Worm (Caenorhabditis elegans) whole organism, L3 larva: ENCODE results near the gene C02C6.14.

Experiments
- ama-1 ChIP-seq: fragments of 150-350 bp; optimal IDR thresholded peaks from 2 replicates; lab custom pipeline; 2018
- ceh-82 ChIP-seq: fragments of 150-350 bp; optimal IDR thresholded peaks from 2 replicates; lab custom pipeline; 2014; ENCODE audit warnings: missing biosample characterization, missing genetic modification characterization
- nhr-23 ChIP-seq: fragments of 150-350 bp; optimal IDR thresholded peaks from 2 replicates; lab custom pipeline; 2014; ENCODE audit warnings: missing biosample characterization, missing genetic modification reagents, missing genetic modification characterization
- pha-4 ChIP-seq: fragments of 150-350 bp; optimal IDR thresholded peaks from 2 replicates; lab custom pipeline; 2014; ENCODE audit warnings: missing biosample characterization, missing genetic modification reagents, missing genetic modification characterization
- unc-39 ChIP-seq: sonication (generic microtip); optimal IDR thresholded peaks from 4 replicates; lab custom pipeline; 2017; ENCODE audit warnings: missing biosample characterization, missing genetic modification characterization

DNA sequence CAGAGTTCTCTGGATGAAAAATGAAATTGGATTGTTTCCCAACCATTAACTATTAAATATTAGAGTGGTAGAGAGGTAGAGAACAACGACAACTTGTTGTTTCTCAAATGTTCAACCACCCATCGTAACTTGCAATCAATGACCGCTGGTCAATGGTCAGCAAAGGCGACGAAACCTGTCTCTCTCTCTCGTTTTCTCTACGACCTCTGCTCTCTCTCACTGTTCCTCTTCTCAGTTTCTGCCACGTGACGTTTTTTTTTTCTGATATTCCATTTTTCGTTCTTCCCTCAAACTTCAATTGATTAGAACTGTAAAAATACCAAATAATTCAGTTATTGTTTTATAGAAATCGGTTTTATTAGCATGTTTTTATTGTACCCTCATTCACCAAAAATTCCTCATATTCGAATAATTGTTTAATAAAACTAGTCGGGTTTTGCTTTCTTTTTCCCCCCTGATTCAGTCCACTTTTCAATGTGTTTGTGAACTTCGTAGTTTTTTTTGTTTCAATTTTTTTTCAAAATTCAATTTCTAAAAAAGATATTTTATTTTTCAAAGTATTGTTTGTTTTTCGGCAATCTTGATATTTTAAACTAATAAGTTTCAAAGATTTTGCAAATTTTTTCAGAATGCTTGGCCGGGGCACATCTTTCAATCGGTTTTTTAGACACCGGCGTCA lies 40.4 kb upstream of the C02C6.14 start, which contains the start of gene suox-1:
- TF ChIP-seq pha-4 (tag; lab: Kevin White, UChicago) (peak; percentile 14), ceh-82 (tag; lab: Kevin White, UChicago) (no peak), nhr-23 (tag; lab: Kevin White, UChicago) (peak; percentile 73), ama-1 (lab: Kevin White, UChicago) (peak; percentile 48), unc-39 (tag; lab: Kevin White, UChicago) (no peak)
